Fruit fly (Drosophila melanogaster): ENCODE data around the gene kud.

DNA sequence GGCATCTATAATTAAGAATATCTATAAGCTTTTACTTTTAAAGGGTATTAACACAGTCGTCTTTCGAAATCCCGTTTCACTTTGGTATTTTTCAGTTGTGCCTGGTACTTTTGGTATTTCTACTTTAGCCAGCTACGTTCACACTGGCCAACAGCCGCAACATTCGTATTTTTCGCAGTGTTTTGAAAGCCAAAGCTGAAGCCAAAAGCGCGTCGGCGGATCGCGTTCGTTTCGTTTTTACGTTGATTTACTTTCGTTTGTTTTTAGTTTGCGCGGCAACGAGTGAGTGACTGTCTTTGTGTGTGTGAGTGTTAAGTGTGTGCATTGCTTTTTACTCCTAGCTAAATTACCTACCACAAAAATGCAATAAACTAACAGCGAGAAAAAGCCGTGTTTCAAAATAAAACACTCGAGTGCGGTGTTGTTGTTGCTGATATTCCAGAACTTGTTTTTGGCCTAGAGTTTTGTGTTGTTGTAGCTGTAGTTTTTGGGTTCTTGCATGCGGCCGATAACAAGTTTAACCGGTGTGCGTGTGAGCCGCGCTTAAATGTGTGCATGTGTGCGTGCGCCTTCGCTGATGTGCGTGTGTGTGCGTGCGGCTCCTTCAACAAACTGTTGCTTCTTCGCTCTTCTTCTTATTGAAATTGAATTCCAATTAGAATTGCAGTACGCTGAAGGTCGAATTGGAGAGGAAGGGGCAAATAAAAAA is 20.5 kb upstream of the kud start, which contains the start of gene Lmpt:
- TF ChIP-seq dmrt93B (GFP tag; optimal IDR thresholded peaks at IDR 0.05) (no peak), Sp1 (GFP tag; optimal IDR thresholded peaks at IDR 0.05) (no peak), Abd-B (GFP tag; optimal IDR thresholded peaks at IDR 0.05) (no peak), br (GFP tag; optimal IDR thresholded peaks at IDR 0.05) (no peak), h (GFP tag; optimal IDR thresholded peaks at IDR 0.05) (no peak)
